Fruit fly (Drosophila melanogaster): ENCODE data around the gene tinc.

Gene tinc

DNA sequence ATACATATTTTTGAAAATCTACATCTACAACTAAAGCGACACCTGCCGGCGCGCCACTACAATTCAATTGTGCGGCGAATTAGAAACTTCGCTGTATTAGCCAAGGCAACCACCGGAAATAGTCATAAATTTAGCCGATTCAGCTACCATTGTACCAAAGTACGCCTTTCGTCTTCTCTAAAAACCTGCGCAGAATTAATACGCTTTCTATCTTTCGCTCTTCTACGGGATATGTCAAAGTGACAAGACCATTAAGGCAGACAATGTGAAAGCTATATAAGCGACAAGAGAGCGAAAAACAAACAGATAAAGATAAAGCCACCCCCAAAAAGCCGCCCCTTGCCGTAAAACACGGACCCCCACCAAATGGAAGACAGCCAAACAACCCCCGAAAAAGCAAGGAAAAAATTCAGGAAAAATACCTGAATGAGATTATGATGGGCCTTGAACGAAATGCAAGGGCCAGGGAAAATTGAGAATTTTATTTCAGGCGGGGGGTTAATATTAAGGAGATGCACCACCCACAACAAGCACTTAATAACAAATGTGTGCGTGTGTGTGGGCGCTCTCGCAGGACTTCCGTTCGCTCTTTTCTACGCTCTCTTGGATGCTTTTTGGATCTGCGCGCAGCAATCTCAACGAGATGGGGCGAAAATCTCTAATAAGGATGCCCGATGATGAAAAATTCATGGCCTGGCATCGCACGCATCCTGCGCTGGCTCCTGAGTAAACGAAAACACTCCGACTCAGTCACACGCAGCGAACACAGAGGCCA is 108.0 kb downstream of the tinc start, which contains the start of gene cpo (continued):
- TF ChIP-seq Met (GFP tag; optimal IDR thresholded peaks at IDR 0.05), result peak; percentile 41
- peak; percentile 15 for TF ChIP-seq CG31627 (GFP tag; optimal IDR thresholded peaks at IDR 0.05)
- TF ChIP-seq Eip78C (GFP tag), result peak; percentile 71
- TF ChIP-seq Ets21C (GFP tag; optimal IDR thresholded peaks at IDR 0.05), result no peak
- TF ChIP-seq esn (GFP tag; optimal IDR thresholded peaks at IDR 0.05), result peak; percentile 62
- TF ChIP-seq CG11294 (GFP tag; IDR thresholded peaks at IDR 0.05), result 0 out of 2 replicates have a peak, but pooled peaks have one; percentile 25
- TF ChIP-seq Hr38 (GFP tag; optimal IDR thresholded peaks at IDR 0.05), result no peak
- TF ChIP-seq pdm3 (GFP tag; optimal IDR thresholded peaks at IDR 0.05), result peak; percentile 50
- TF ChIP-seq CG32006 (GFP tag; optimal IDR thresholded peaks at IDR 0.05), result peak; percentile 49
- peak; percentile 30 for TF ChIP-seq CG10631 (GFP tag; optimal IDR thresholded peaks at IDR 0.05)
- TF ChIP-seq fkh (GFP tag; optimal IDR thresholded peaks at IDR 0.05), result peak; percentile 79
- peak; percentile 49 for TF ChIP-seq net (GFP tag; optimal IDR thresholded peaks at IDR 0.05)
- TF ChIP-seq CG11902 (GFP tag; optimal IDR thresholded peaks at IDR 0.05), result peak; percentile 3
- no peak for TF ChIP-seq spab (GFP tag; optimal IDR thresholded peaks at IDR 0.05)
- no peak for TF ChIP-seq CG15336 (GFP tag; IDR thresholded peaks at IDR 0.05)
- no peak for TF ChIP-seq CG8119 (GFP tag; IDR thresholded peaks at IDR 0.05)
- TF ChIP-seq Hr39 (GFP tag; optimal IDR thresholded peaks at IDR 0.05), result peak; percentile 45
- peak; percentile 90 for TF ChIP-seq CG6163 (GFP tag; IDR thresholded peaks at IDR 0.05)
- peak; percentile 49 for TF ChIP-seq CG6808 (GFP tag; optimal IDR thresholded peaks at IDR 0.05)
- peak; percentile 39 for TF ChIP-seq CG7368 (GFP tag; optimal IDR thresholded peaks at IDR 0.05)
- peak; percentile 77 for TF ChIP-seq dac (GFP tag; optimal IDR thresholded peaks at IDR 0.05)
- peak; percentile 64 for TF ChIP-seq CG10669 (GFP tag; optimal IDR thresholded peaks at IDR 0.05)
- no peak for TF ChIP-seq Smox (GFP tag; optimal IDR thresholded peaks at IDR 0.05)
- no peak for TF ChIP-seq CG6276 (GFP tag; optimal IDR thresholded peaks at IDR 0.05)

DNA sequence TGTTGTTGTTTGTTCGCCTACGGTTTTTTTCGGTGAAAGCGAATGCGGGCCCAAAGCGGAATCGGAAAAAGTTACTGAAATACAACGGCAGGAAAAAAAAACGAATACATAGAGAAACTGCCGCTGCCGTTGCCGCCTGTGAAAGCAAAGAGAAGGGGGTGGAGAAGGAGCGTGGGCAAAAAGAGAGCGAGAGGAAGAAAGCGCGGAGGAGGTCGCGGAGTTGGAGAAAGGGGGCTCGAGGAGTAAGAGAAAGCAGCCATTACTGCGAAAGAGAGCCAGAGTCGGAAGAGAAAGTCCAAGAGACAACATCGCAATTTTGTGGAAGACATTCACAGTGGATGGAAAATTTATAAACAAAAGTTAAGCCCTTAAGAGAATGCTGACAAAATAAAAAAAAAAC is 108.9 kb downstream of the tinc start:
- TF ChIP-seq CG4318 (GFP tag; optimal IDR thresholded peaks at IDR 0.05) (no peak), CG6163 (GFP tag; IDR thresholded peaks at IDR 0.05) (0 out of 3 replicates have a peak, but pooled peaks have one; percentile 26), CG1621 (tag; optimal IDR thresholded peaks at IDR 0.05) (no peak), topi (GFP tag; optimal IDR thresholded peaks at IDR 0.05) (no peak), CG11762 (GFP tag; optimal IDR thresholded peaks at IDR 0.05; ENCODE audit: insufficient read depth) (no peak)
